Worm (Caenorhabditis elegans) whole organism, mixed stage, embryonic: ENCODE measurements around the gene jmjd-1.2.
A peak's percentile ranks its signal among the peaks of the same experiment; 100 is the strongest.

Source experiments
- bed-3 ChIP-seq: fragments of 200-800 bp; sonication (Bioruptor generic); optimal IDR thresholded peaks from 3 replicates; lab custom pipeline; 2018; ENCODE audit warnings: mild to moderate bottlenecking, missing genetic modification characterization, moderate library complexity, missing compliant biosample characterization
- blmp-1 ChIP-seq: fragments of 150-350 bp; optimal IDR thresholded peaks from 2 replicates; lab custom pipeline; 2014; ENCODE audit warnings: missing biosample characterization, missing genetic modification characterization
- ceh-39 ChIP-seq: fragments of 150-350 bp; optimal IDR thresholded peaks from 2 replicates; lab custom pipeline; 2014; ENCODE audit warnings: missing biosample characterization, missing genetic modification characterization
- ceh-43 ChIP-seq: fragments of 200-800 bp; sonication (Bioruptor generic); optimal IDR thresholded peaks from 2 replicates; lab custom pipeline; 2018; ENCODE audit warnings: mild to moderate bottlenecking, missing genetic modification characterization, moderate library complexity, missing compliant biosample characterization
- ceh-83 ChIP-seq: fragments of 200-800 bp; sonication (Bioruptor generic); optimal IDR thresholded peaks from 2 replicates; lab custom pipeline; 2018; ENCODE audit warnings: mild to moderate bottlenecking, missing genetic modification characterization, missing compliant biosample characterization
- ces-1 ChIP-seq: fragments of 150-350 bp; optimal IDR thresholded peaks from 2 replicates; lab custom pipeline; 2014; ENCODE audit warnings: missing biosample characterization, missing genetic modification reagents, missing genetic modification characterization
- cnd-1 ChIP-seq: fragments of 200-800 bp; sonication (Bioruptor generic); optimal IDR thresholded peaks from 2 replicates; lab custom pipeline; 2018; ENCODE audit warnings: mild to moderate bottlenecking, missing genetic modification characterization, missing compliant biosample characterization
- drap-1 ChIP-seq: fragments of 200-800 bp; sonication (Bioruptor generic); optimal IDR thresholded peaks from 3 replicates; lab custom pipeline; 2018; ENCODE audit warnings: mild to moderate bottlenecking, missing genetic modification characterization, missing compliant biosample characterization
- elt-1 ChIP-seq: sonication (generic microtip); optimal IDR thresholded peaks from 2 replicates; lab custom pipeline; 2017; ENCODE audit warnings: missing genetic modification characterization, mild to moderate bottlenecking, missing compliant biosample characterization, antibody characterized with exemption, moderate library complexity, borderline replicate concordance; ENCODE audit not compliant: insufficient read depth
- elt-3 ChIP-seq: fragments of 150-350 bp; optimal IDR thresholded peaks from 2 replicates; lab custom pipeline; 2014; ENCODE audit warnings: missing biosample characterization, missing genetic modification characterization
- flh-1 ChIP-seq: fragments of 200-800 bp; sonication (Bioruptor generic); optimal IDR thresholded peaks from 2 replicates; lab custom pipeline; 2018; ENCODE audit warnings: mild to moderate bottlenecking, missing genetic modification characterization, moderate library complexity, missing compliant biosample characterization
- ham-2 ChIP-seq: fragments of 200-800 bp; sonication (Bioruptor generic); optimal IDR thresholded peaks from 2 replicates; lab custom pipeline; 2018; ENCODE audit warnings: mild to moderate bottlenecking, missing genetic modification characterization, missing compliant biosample characterization
- hlh-1 ChIP-seq: fragments of 150-350 bp; optimal IDR thresholded peaks from 2 replicates; lab custom pipeline; 2014; ENCODE audit warnings: missing biosample characterization, missing genetic modification reagents, missing genetic modification characterization
- lin-13 ChIP-seq: fragments of 150-350 bp; optimal IDR thresholded peaks from 2 replicates; lab custom pipeline; 2014; ENCODE audit warnings: missing biosample characterization, missing genetic modification characterization
- lin-32 ChIP-seq: fragments of 200-800 bp; sonication (Bioruptor generic); optimal IDR thresholded peaks from 2 replicates; lab custom pipeline; 2018; ENCODE audit warnings: mild to moderate bottlenecking, missing genetic modification characterization, missing compliant biosample characterization
- lsy-2 ChIP-seq: fragments of 150-350 bp; optimal IDR thresholded peaks from 2 replicates; lab custom pipeline; 2014; ENCODE audit warnings: missing biosample characterization, missing genetic modification characterization
- mab-5 ChIP-seq: fragments of 150-350 bp; optimal IDR thresholded peaks from 2 replicates; lab custom pipeline; 2014; ENCODE audit warnings: missing biosample characterization, missing genetic modification characterization
- mep-1 ChIP-seq: fragments of 150-350 bp; optimal IDR thresholded peaks from 2 replicates; lab custom pipeline; 2017; ENCODE audit warnings: missing biosample characterization, missing genetic modification reagents, missing genetic modification characterization, inconsistent platforms
- mls-2 ChIP-seq: sonication (generic microtip); optimal IDR thresholded peaks from 2 replicates; lab custom pipeline; 2016; ENCODE audit warnings: mild to moderate bottlenecking, missing genetic modification characterization, moderate library complexity, missing compliant biosample characterization
- nhr-12 ChIP-seq: fragments of 150-350 bp; optimal IDR thresholded peaks from 2 replicates; lab custom pipeline; 2014; ENCODE audit warnings: missing biosample characterization, missing genetic modification characterization
- nhr-2 ChIP-seq: fragments of 150-350 bp; optimal IDR thresholded peaks from 2 replicates; lab custom pipeline; 2014; ENCODE audit warnings: missing biosample characterization, missing genetic modification characterization
- nhr-237 ChIP-seq: fragments of 150-350 bp; optimal IDR thresholded peaks from 2 replicates; lab custom pipeline; 2014; ENCODE audit warnings: missing biosample characterization, missing genetic modification characterization
- nhr-28 ChIP-seq: fragments of 150-350 bp; optimal IDR thresholded peaks from 2 replicates; lab custom pipeline; 2014; ENCODE audit warnings: missing biosample characterization, missing genetic modification characterization
- nhr-76 ChIP-seq: sonication (generic microtip); optimal IDR thresholded peaks from 2 replicates; lab custom pipeline; 2017; ENCODE audit warnings: missing biosample characterization, missing genetic modification characterization
- pha-4 ChIP-seq: fragments of 150-350 bp; optimal IDR thresholded peaks from 2 replicates; lab custom pipeline; 2018; ENCODE audit warnings: missing biosample characterization, missing genetic modification reagents, missing genetic modification characterization
- sem-2 ChIP-seq: fragments of 200-800 bp; sonication (Bioruptor generic); optimal IDR thresholded peaks from 2 replicates; lab custom pipeline; 2018; ENCODE audit warnings: mild to moderate bottlenecking, missing genetic modification characterization, missing compliant biosample characterization
- snpc-4 ChIP-seq: fragments of 150-350 bp; optimal IDR thresholded peaks from 2 replicates; lab custom pipeline; 2014; ENCODE audit warnings: missing biosample characterization, missing genetic modification characterization
- sptf-1 ChIP-seq: sonication (generic microtip); optimal IDR thresholded peaks from 2 replicates; lab custom pipeline; 2017; ENCODE audit warnings: mild to moderate bottlenecking, missing genetic modification characterization, moderate library complexity, missing compliant biosample characterization
- tbx-8 ChIP-seq: fragments of 200-800 bp; sonication (Bioruptor generic); optimal IDR thresholded peaks from 2 replicates; lab custom pipeline; 2018; ENCODE audit warnings: mild to moderate bottlenecking, missing genetic modification characterization, moderate library complexity, missing compliant biosample characterization
- unc-120 ChIP-seq: sonication (generic microtip); optimal IDR thresholded peaks from 2 replicates; lab custom pipeline; 2017; ENCODE audit warnings: missing genetic modification characterization, missing compliant biosample characterization; ENCODE audit not compliant: poor library complexity, severe bottlenecking
- unc-39 ChIP-seq: fragments of 150-350 bp; optimal IDR thresholded peaks from 2 replicates; lab custom pipeline; 2014; ENCODE audit warnings: missing biosample characterization, missing genetic modification characterization
- unc-62 ChIP-seq: fragments of 150-350 bp; optimal IDR thresholded peaks from 2 replicates; lab custom pipeline; 2014; ENCODE audit warnings: missing biosample characterization, missing genetic modification reagents, missing genetic modification characterization
- zip-8 ChIP-seq: fragments of 150-350 bp; optimal IDR thresholded peaks from 2 replicates; lab custom pipeline; 2014; ENCODE audit warnings: missing biosample characterization, missing genetic modification characterization
- ztf-11 ChIP-seq: fragments of 150-350 bp; optimal IDR thresholded peaks from 2 replicates; lab custom pipeline; 2014; ENCODE audit warnings: missing biosample characterization, missing genetic modification characterization

jmjd-1.2 gene

ce11 chrIV:4640941-4641340, 19.9 kb upstream of the jmjd-1.2 start:
- TF ChIP-seq mls-2 (tag; lab: Kevin White, UChicago): no peak
- no peak for TF ChIP-seq flh-1 (GFP tag; lab: Kevin White, UChicago)
- no peak for TF ChIP-seq nhr-2 (tag; lab: Kevin White, UChicago)
- TF ChIP-seq bed-3 (GFP tag; lab: Kevin White, UChicago): no peak
- TF ChIP-seq lsy-2 (tag; lab: Kevin White, UChicago): no peak
- no peak for TF ChIP-seq snpc-4 (tag; lab: Kevin White, UChicago)
- no peak for TF ChIP-seq drap-1 (GFP tag; lab: Kevin White, UChicago)
- no peak for TF ChIP-seq ceh-83 (GFP tag; lab: Kevin White, UChicago)
- no peak for TF ChIP-seq ces-1 (GFP tag; lab: Kevin White, UChicago)
- no peak for TF ChIP-seq hlh-1 (tag; lab: Kevin White, UChicago)
- no peak for TF ChIP-seq mep-1
- no peak for TF ChIP-seq blmp-1
- no peak for TF ChIP-seq sem-2 (GFP tag; lab: Kevin White, UChicago)
- TF ChIP-seq nhr-237: no peak
- no peak for TF ChIP-seq mab-5 (tag; lab: Kevin White, UChicago)
- no peak for TF ChIP-seq pha-4 (tag; lab: Kevin White, UChicago)
- no peak for TF ChIP-seq ceh-43 (GFP tag; lab: Kevin White, UChicago)
- TF ChIP-seq nhr-28: no peak
- TF ChIP-seq tbx-8 (GFP tag; lab: Kevin White, UChicago): no peak

ce11 chrIV:4643577-4643976, 17.2 kb upstream of the jmjd-1.2 start:
- TF ChIP-seq ham-2 (GFP tag; lab: Kevin White, UChicago): peak; percentile 47
- no peak for TF ChIP-seq unc-62 (GFP tag; lab: Kevin White, UChicago)
- peak; percentile 67 for TF ChIP-seq unc-120 (tag; lab: Kevin White, UChicago)

ce11 chrIV:4645243-4645642, 15.5 kb upstream of the jmjd-1.2 start:
- TF ChIP-seq hlh-1 (tag; lab: Kevin White, UChicago): peak; percentile 52
- TF ChIP-seq lin-32 (GFP tag; lab: Kevin White, UChicago): no peak

- TF ChIP-seq elt-1 (tag; lab: Kevin White, UChicago) (no peak), flh-1 (GFP tag; lab: Kevin White, UChicago) (no peak), nhr-28 (no peak), nhr-12 (tag; lab: Kevin White, UChicago) (no peak), blmp-1 (no peak), elt-3 (tag; lab: Kevin White, UChicago) (no peak), drap-1 (GFP tag; lab: Kevin White, UChicago) (no peak), unc-39 (tag; lab: Kevin White, UChicago) (no peak)
These were observed 13.4 kb upstream of the jmjd-1.2 start, which contains the start of gene F29B9.8 for ce11 chrIV:4647385-4647784. Gene F29B9.8, plus strand, starts transcription at chrIV:4647685.

- TF ChIP-seq snpc-4 (tag; lab: Kevin White, UChicago) (no peak), lin-32 (GFP tag; lab: Kevin White, UChicago) (no peak), ces-1 (GFP tag; lab: Kevin White, UChicago) (no peak), unc-120 (tag; lab: Kevin White, UChicago) (no peak), elt-3 (tag; lab: Kevin White, UChicago) (no peak), nhr-237 (no peak), mab-5 (tag; lab: Kevin White, UChicago) (no peak), zip-8 (tag; lab: Kevin White, UChicago) (no peak), ceh-39 (tag; lab: Kevin White, UChicago) (no peak), drap-1 (GFP tag; lab: Kevin White, UChicago) (no peak), unc-62 (GFP tag; lab: Kevin White, UChicago) (no peak)
These were observed 11.3 kb upstream of the jmjd-1.2 start, which contains the start of gene F29B9.7 for ce11 chrIV:4649460-4649859. Gene F29B9.7, plus strand, starts transcription at chrIV:4649760.

- TF ChIP-seq blmp-1 (no peak), pha-4 (tag; lab: Kevin White, UChicago) (peak; percentile 48), ceh-43 (GFP tag; lab: Kevin White, UChicago) (peak; percentile 9), ces-1 (GFP tag; lab: Kevin White, UChicago) (peak; percentile 65), flh-1 (GFP tag; lab: Kevin White, UChicago) (no peak), elt-1 (tag; lab: Kevin White, UChicago) (no peak), cnd-1 (tag; lab: Kevin White, UChicago) (peak; percentile 38), zip-8 (tag; lab: Kevin White, UChicago) (no peak), nhr-28 (no peak), ztf-11 (tag; lab: Kevin White, UChicago) (no peak), lsy-2 (tag; lab: Kevin White, UChicago) (peak; percentile 57), sem-2 (GFP tag; lab: Kevin White, UChicago) (no peak), elt-3 (tag; lab: Kevin White, UChicago) (no peak), nhr-2 (tag; lab: Kevin White, UChicago) (no peak), nhr-237 (peak; percentile 40), unc-62 (GFP tag; lab: Kevin White, UChicago) (no peak), mab-5 (tag; lab: Kevin White, UChicago) (no peak), drap-1 (GFP tag; lab: Kevin White, UChicago) (no peak), sptf-1 (peak; percentile 27), ceh-83 (GFP tag; lab: Kevin White, UChicago) (no peak), nhr-76 (no peak), bed-3 (GFP tag; lab: Kevin White, UChicago) (no peak), mep-1 (peak; percentile 78), hlh-1 (tag; lab: Kevin White, UChicago) (no peak), snpc-4 (tag; lab: Kevin White, UChicago) (no peak), mls-2 (tag; lab: Kevin White, UChicago) (peak; percentile 60), tbx-8 (GFP tag; lab: Kevin White, UChicago) (no peak), lin-13 (tag; lab: Kevin White, UChicago) (peak; percentile 34), ham-2 (GFP tag; lab: Kevin White, UChicago) (no peak)
These were observed 10.1 kb upstream of the jmjd-1.2 start, which contains the start of gene ubc-9 for ce11 chrIV:4650624-4651094. Gene ubc-9, plus strand, starts transcription at chrIV:4651044.
